Worm (Caenorhabditis elegans): Measurements from ENCODE around the gene C08B6.18.

DNA sequence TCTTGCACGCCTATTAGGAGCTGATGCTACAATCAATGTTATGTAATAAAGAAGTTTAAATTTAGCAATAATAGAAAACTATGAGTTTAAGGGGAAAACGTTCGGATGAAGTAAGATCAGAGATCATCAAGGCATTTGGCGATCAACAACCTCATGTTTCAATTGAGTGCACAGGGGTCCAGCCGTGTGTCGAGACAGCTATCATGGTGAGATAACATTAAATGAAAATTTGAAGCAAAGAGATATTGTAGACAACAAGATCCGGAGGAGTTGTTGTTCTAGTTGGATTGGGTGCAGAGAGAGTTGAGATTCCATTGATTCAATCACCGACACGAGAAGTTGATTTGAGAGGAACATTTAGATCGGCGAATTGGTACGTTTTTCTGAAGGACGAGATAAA lies 47.8 kb downstream of the C08B6.18 start:
- TF ChIP-seq B0035.1 (tag; optimal IDR thresholded peaks at IDR 0.05), result no peak
- no peak for TF ChIP-seq nhr-90 (tag; optimal IDR thresholded peaks at IDR 0.05)
- no peak for TF ChIP-seq attf-5 (GFP tag; optimal IDR thresholded peaks at IDR 0.05)
- TF ChIP-seq unc-62 (GFP tag; optimal IDR thresholded peaks at IDR 0.05), result no peak
- TF ChIP-seq let-607 (tag; optimal IDR thresholded peaks at IDR 0.05), result no peak
- TF ChIP-seq pha-4 (tag; optimal IDR thresholded peaks at IDR 0.05), result no peak
- TF ChIP-seq akir-1 (GFP tag; optimal IDR thresholded peaks at IDR 0.05), result no peak

Data from whole organism, young adult.